Worm (Caenorhabditis elegans) whole organism, L3 larva: ENCODE data around the gene srh-46.

Source experiments
- ZK546.5 ChIP-seq: sonication (generic microtip); optimal IDR thresholded peaks from 2 replicates; lab custom pipeline; 2017; ENCODE audit warnings: missing biosample characterization, missing genetic modification characterization
- aly-2 ChIP-seq: fragments of 150-350 bp; optimal IDR thresholded peaks from 2 replicates; lab custom pipeline; 2014; ENCODE audit warnings: missing biosample characterization, missing genetic modification characterization
- ama-1 ChIP-seq: fragments of 150-350 bp; optimal IDR thresholded peaks from 2 replicates; lab custom pipeline; 2018
- daf-12 ChIP-seq: fragments of 150-350 bp; optimal IDR thresholded peaks from 2 replicates; lab custom pipeline; 2014; ENCODE audit warnings: missing biosample characterization, missing genetic modification reagents, missing genetic modification characterization
- egl-27 ChIP-seq: sonication (generic microtip); optimal IDR thresholded peaks from 4 replicates; lab custom pipeline; 2017; ENCODE audit warnings: missing biosample characterization, missing genetic modification reagents, missing genetic modification characterization
- eor-1 ChIP-seq, 2 experiments: fragments of 150-350 bp; optimal IDR thresholded peaks; 2 replicates each; lab custom pipeline; 2014 to 2018; ENCODE audit warnings: missing biosample characterization in 2 of 2, missing genetic modification characterization in 2 of 2
- lin-15B ChIP-seq: fragments of 150-350 bp; optimal IDR thresholded peaks from 2 replicates; lab custom pipeline; 2014; ENCODE audit warnings: missing biosample characterization, missing genetic modification characterization
- lsy-12 ChIP-seq: sonication (generic microtip); optimal IDR thresholded peaks from 2 replicates; lab custom pipeline; 2016; ENCODE audit warnings: mild to moderate bottlenecking, missing genetic modification characterization, missing compliant biosample characterization
- nfya-1 ChIP-seq: sonication (generic microtip); optimal IDR thresholded peaks from 2 replicates; lab custom pipeline; 2017; ENCODE audit warnings: missing genetic modification characterization, mild to moderate bottlenecking, missing compliant biosample characterization, antibody characterized with exemption, moderate library complexity; ENCODE audit not compliant: insufficient read depth
- nhr-12 ChIP-seq: fragments of 150-350 bp; optimal IDR thresholded peaks from 2 replicates; lab custom pipeline; 2014; ENCODE audit warnings: missing biosample characterization, missing genetic modification characterization
- nhr-76 ChIP-seq: fragments of 150-350 bp; sonication (generic microtip); optimal IDR thresholded peaks from 5 replicates; lab custom pipeline; 2014; ENCODE audit warnings: missing biosample characterization, missing genetic modification characterization
- nhr-77 ChIP-seq: fragments of 150-350 bp; optimal IDR thresholded peaks from 2 replicates; lab custom pipeline; 2014; ENCODE audit warnings: missing biosample characterization, missing genetic modification characterization
- sea-2 ChIP-seq: fragments of 150-350 bp; sonication (generic microtip); optimal IDR thresholded peaks from 4 replicates; lab custom pipeline; 2014; ENCODE audit warnings: missing biosample characterization, missing genetic modification reagents, missing genetic modification characterization
- skn-1 ChIP-seq: fragments of 150-350 bp; optimal IDR thresholded peaks from 2 replicates; lab custom pipeline; 2014; ENCODE audit warnings: missing biosample characterization, missing genetic modification characterization

ce11 chrV:11260622-11261021 is 42.1 kb downstream of the srh-46 start, which contains the start of gene F07B10.7:
- TF ChIP-seq ZK546.5 (tag; lab: Kevin White, UChicago) (no peak), egl-27 (tag; lab: Kevin White, UChicago) (no peak), daf-12 (tag; lab: Kevin White, UChicago) (no peak), nhr-77 (tag; lab: Kevin White, UChicago) (no peak), sea-2 (GFP tag; lab: Kevin White, UChicago) (no peak), nhr-76 (tag; lab: Kevin White, UChicago) (no peak), eor-1 (tag; optimal IDR thresholded peaks at IDR 0.05; lab: Kevin White, UChicago) (no peak), nhr-12 (tag; lab: Kevin White, UChicago) (no peak), aly-2 (tag; lab: Kevin White, UChicago) (no peak), lsy-12 (tag; lab: Kevin White, UChicago) (no peak), ama-1 (lab: Kevin White, UChicago) (no peak), lin-15B (no peak), nfya-1 (tag; lab: Kevin White, UChicago) (no peak), skn-1 (tag; lab: Kevin White, UChicago) (no peak)
